Worm (Caenorhabditis elegans): Measurements from ENCODE around the gene ceh-58.

The ceh-58 gene

ce11 chrII:10382247-10382646 lies 12.8 kb upstream of the ceh-58 start (continued):
- 0 out of 2 replicates have a peak, but pooled peaks have one; percentile 39 for TF ChIP-seq hsf-1 (GFP tag; IDR thresholded peaks at IDR 0.05)
- no peak for TF ChIP-seq mel-28 (tag; optimal IDR thresholded peaks at IDR 0.05; ENCODE audit: borderline replicate concordance)
- peak; percentile 73 for TF ChIP-seq dox-1 (GFP tag; IDR thresholded peaks at IDR 0.05)
- TF ChIP-seq hlh-12 (tag; optimal IDR thresholded peaks at IDR 0.05), result no peak
- no peak for TF ChIP-seq Y53F4B.3 (GFP tag; IDR thresholded peaks at IDR 0.05)
- TF ChIP-seq cebp-1 (GFP tag; IDR thresholded peaks at IDR 0.05), result peak; percentile 31; the same call in 1 of the 2 replicates
- peak; percentile 67 for TF ChIP-seq cebp-1 (tag; optimal IDR thresholded peaks at IDR 0.05)
- no peak for TF ChIP-seq unc-130 (GFP tag; optimal IDR thresholded peaks at IDR 0.05)
- TF ChIP-seq F33H1.4 (GFP tag; IDR thresholded peaks at IDR 0.05), result no peak
- TF ChIP-seq B0035.1 (tag; optimal IDR thresholded peaks at IDR 0.05), result no peak
- TF ChIP-seq hrde-1 (tag; optimal IDR thresholded peaks at IDR 0.05; ENCODE audit: borderline replicate concordance), result no peak
- no peak for TF ChIP-seq lin-35 (GFP tag; optimal IDR thresholded peaks at IDR 0.05)
- no peak for TF ChIP-seq Y79H2A.3 (GFP tag; conservative IDR thresholded peaks at IDR 0.05)
- TF ChIP-seq ceh-27 (GFP tag; optimal IDR thresholded peaks at IDR 0.05), result peak; percentile 18
- no peak for TF ChIP-seq egl-18 (GFP tag; IDR thresholded peaks at IDR 0.05)
- no peak for TF ChIP-seq lsy-27 (tag; optimal IDR thresholded peaks at IDR 0.05; ENCODE audit: borderline replicate concordance, insufficient read depth)
- no peak for TF ChIP-seq repo-1 (tag; optimal IDR thresholded peaks at IDR 0.05)
- no peak for TF ChIP-seq athp-1 (tag; optimal IDR thresholded peaks at IDR 0.05)
- no peak for TF ChIP-seq F22D6.2 (tag; optimal IDR thresholded peaks at IDR 0.05)
- TF ChIP-seq F57A8.1 (GFP tag; optimal IDR thresholded peaks at IDR 0.05), result no peak
- no peak for TF ChIP-seq C17E4.6 (GFP tag; IDR thresholded peaks at IDR 0.05)
- peak; percentile 51 for TF ChIP-seq chd-7 (tag; optimal IDR thresholded peaks at IDR 0.05)
- TF ChIP-seq C06A6.2 (GFP tag; conservative IDR thresholded peaks at IDR 0.05), result no peak
- TF ChIP-seq rec-8 (tag; optimal IDR thresholded peaks at IDR 0.05), result no peak
- TF ChIP-seq B0261.1 (tag; optimal IDR thresholded peaks at IDR 0.05), result no peak
- peak; percentile 64; the same call in 1 of the 2 replicates for TF ChIP-seq Y56A3A.18 (GFP tag; IDR thresholded peaks at IDR 0.05)
- TF ChIP-seq xnd-1 (tag; optimal IDR thresholded peaks at IDR 0.05), result no peak
- TF ChIP-seq egrh-3 (GFP tag; IDR thresholded peaks at IDR 0.05), result peak; percentile 65; the same call in 1 of the 2 replicates
- TF ChIP-seq unc-62 (GFP tag; optimal IDR thresholded peaks at IDR 0.05), result no peak
- 0 out of 2 replicates have a peak, but pooled peaks have one; percentile 11 for TF ChIP-seq pbrm-1 (GFP tag; IDR thresholded peaks at IDR 0.05)
- peak; percentile 81 for TF ChIP-seq zfh-2 (GFP tag; conservative IDR thresholded peaks at IDR 0.05)
- no peak for TF ChIP-seq B0019.2 (GFP tag; conservative IDR thresholded peaks at IDR 0.05)
- TF ChIP-seq nhr-179 (tag; optimal IDR thresholded peaks at IDR 0.05), result no peak
- TF ChIP-seq lin-26 (GFP tag; IDR thresholded peaks at IDR 0.05), result no peak
- peak; percentile 1 for TF ChIP-seq ztf-26 (tag; optimal IDR thresholded peaks at IDR 0.05)
- peak; percentile 70 for TF ChIP-seq nhr-80 (tag; optimal IDR thresholded peaks at IDR 0.05)
- no peak for TF ChIP-seq snpc-1.3 (tag; optimal IDR thresholded peaks at IDR 0.05; ENCODE audit: insufficient read depth)
- no peak for TF ChIP-seq ztf-6 (GFP tag; IDR thresholded peaks at IDR 0.05)
- TF ChIP-seq dpff-1 (tag; optimal IDR thresholded peaks at IDR 0.05), result no peak
- TF ChIP-seq tbp1 (GFP tag; optimal IDR thresholded peaks at IDR 0.05), result peak; percentile 6
- no peak for TF ChIP-seq lir-1 (GFP tag; conservative IDR thresholded peaks at IDR 0.05)
- TF ChIP-seq ztf-3 (GFP tag; optimal IDR thresholded peaks at IDR 0.05), result no peak
- TF ChIP-seq rpc-1 (optimal IDR thresholded peaks at IDR 0.05), result no peak
- TF ChIP-seq rpc-1 (tag; optimal IDR thresholded peaks at IDR 0.05), result no peak
- TF ChIP-seq Y53G8AR.9 (GFP tag; conservative IDR thresholded peaks at IDR 0.05), result no peak
- peak; percentile 20 for TF ChIP-seq lin-54 (GFP tag; optimal IDR thresholded peaks at IDR 0.05)
- TF ChIP-seq aptf-2 (GFP tag; conservative IDR thresholded peaks at IDR 0.05), result no peak
- no peak for TF ChIP-seq mes-4 (tag; optimal IDR thresholded peaks at IDR 0.05)
- peak; percentile 11 for TF ChIP-seq ZK185.1 (tag; optimal IDR thresholded peaks at IDR 0.05; ENCODE audit: poor library complexity, severe bottlenecking)

Data from whole organism, young adult.